Worm (Caenorhabditis elegans) whole organism, young adult: ENCODE measurements around the gene F53C3.8.

ENCODE experiments used
- F39B2.1 ChIP-seq: fragments of 200-800 bp; sonication (Bioruptor generic); IDR thresholded peaks from 2 replicates; pipeline ENCODE4 v1.3.6; 2022; ENCODE audit warnings: missing genetic modification reagents, missing genetic modification characterization, missing compliant biosample characterization
- ama-1 ChIP-seq, 3 experiments: fragments of 150-350 bp in 1 of 3; sonication (generic microtip) in 2 of 3; optimal IDR thresholded peaks; 2 replicates each; lab custom pipeline; 2014 to 2018; ENCODE audit warnings: missing biosample characterization in 2 of 3, missing genetic modification characterization in 2 of 3, missing genetic modification reagents in 2 of 3
- attf-5 ChIP-seq: fragments of 200-800 bp; sonication (Bioruptor generic); optimal IDR thresholded peaks from 2 replicates; lab custom pipeline; 2018; ENCODE audit warnings: mild to moderate bottlenecking, missing genetic modification characterization, missing compliant biosample characterization
- bed-1 ChIP-seq: fragments of 200-800 bp; sonication (Bioruptor generic); IDR thresholded peaks from 2 replicates; pipeline ENCODE4 v1.3.6; 2022; ENCODE audit warnings: missing genetic modification reagents, missing genetic modification characterization, missing compliant biosample characterization
- efl-1 ChIP-seq: fragments of 150-350 bp; optimal IDR thresholded peaks from 2 replicates; lab custom pipeline; 2014; ENCODE audit warnings: missing biosample characterization, missing genetic modification reagents, missing genetic modification characterization
- egrh-3 ChIP-seq: fragments of 200-800 bp; sonication (Bioruptor generic); IDR thresholded peaks from 2 replicates; pipeline ENCODE4 v1.3.6; 2022; ENCODE audit warnings: missing genetic modification reagents, missing genetic modification characterization, missing compliant biosample characterization
- snpc-4 ChIP-seq, 5 experiments: fragments of 150-350 bp in 1 of 5; sonication (generic microtip) in 4 of 5; optimal IDR thresholded peaks; 2 replicates each; lab custom pipeline; 2014 to 2018; ENCODE audit warnings: missing genetic modification characterization in 5 of 5, missing biosample characterization in 3 of 5, antibody characterized with exemption in 2 of 5, mild to moderate bottlenecking in 2 of 5, missing compliant biosample characterization in 2 of 5, missing genotype in 2 of 5, moderate library complexity in 2 of 5, missing genetic modification reagents in 1 of 5
- tbp1 ChIP-seq: fragments of 200-800 bp; sonication (Bioruptor generic); optimal IDR thresholded peaks from 2 replicates; lab custom pipeline; 2018; ENCODE audit warnings: mild to moderate bottlenecking, missing genetic modification characterization, missing compliant biosample characterization

DNA sequence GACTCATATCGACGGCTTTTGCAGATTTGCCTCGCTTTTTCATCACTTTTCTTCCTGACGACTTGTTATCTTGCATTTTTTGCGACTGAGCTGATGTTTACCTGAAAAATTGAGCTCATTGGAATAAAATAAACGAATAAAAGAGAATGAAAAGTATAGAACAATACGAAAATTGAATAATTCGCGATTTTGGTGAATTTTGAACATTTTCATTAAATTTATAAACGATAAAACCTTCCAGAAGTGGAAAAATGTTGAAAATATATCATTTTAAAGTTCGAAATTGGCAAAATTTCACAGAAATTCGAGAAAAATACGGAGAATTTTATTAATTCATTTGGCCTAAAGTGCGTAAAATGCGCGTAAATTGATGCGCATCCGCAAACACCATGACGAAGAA is 42.4 kb downstream of the F53C3.8 start, which contains the start of gene Y14H12B.2:
- TF ChIP-seq tbp1 (GFP tag; lab: Kevin White, UChicago) (no peak), F39B2.1 (no peak), egrh-3 (no peak), attf-5 (GFP tag; lab: Kevin White, UChicago) (no peak), bed-1 (no peak), ama-1 (optimal IDR thresholded peaks at IDR 0.05; lab: Kevin White, UChicago) (no peak), ama-1 (GFP tag; optimal IDR thresholded peaks at IDR 0.05; lab: Kevin White, UChicago) (no peak), efl-1 (no peak), snpc-4 (GFP tag; optimal IDR thresholded peaks at IDR 0.05; lab: Kevin White, UChicago) (no peak), snpc-4 (tag; optimal IDR thresholded peaks at IDR 0.05; lab: Kevin White, UChicago) (no peak)
